Worm (Caenorhabditis elegans): ENCODE measurements around the gene F59A2.5.

- TF ChIP-seq B0019.2 (GFP tag; conservative IDR thresholded peaks at IDR 0.05): no peak
- no peak for TF ChIP-seq chd-7 (tag; optimal IDR thresholded peaks at IDR 0.05)
- TF ChIP-seq bed-1 (GFP tag; IDR thresholded peaks at IDR 0.05): no peak
- no peak for TF ChIP-seq ceh-40 (GFP tag; IDR thresholded peaks at IDR 0.05)
- no peak for TF ChIP-seq T07F8.4 (tag; optimal IDR thresholded peaks at IDR 0.05)
Measured at ce11 chrIII:3423924-3424323, 19.3 kb downstream of the F59A2.5 start.

Data from whole organism, young adult.